Worm (Caenorhabditis elegans) whole organism, L4 larva: Measurements from ENCODE around the gene acs-20.

ENCODE experiments used
- F10B5.3 ChIP-seq: sonication (generic microtip); optimal IDR thresholded peaks from 2 replicates; lab custom pipeline; 2016; ENCODE audit warnings: mild to moderate bottlenecking, missing genetic modification characterization, missing compliant biosample characterization
- F44E2.7 ChIP-seq: fragments of 200-800 bp; sonication (Bioruptor generic); IDR thresholded peaks from 2 replicates; pipeline ENCODE4 v2.1.2; 2022; ENCODE audit warnings: missing genetic modification characterization, missing compliant biosample characterization
- ZK546.5 ChIP-seq, 2 experiments: sonication (generic microtip); optimal IDR thresholded peaks; 2 replicates each; lab custom pipeline; 2017; ENCODE audit warnings: missing biosample characterization in 2 of 2, missing genetic modification characterization in 2 of 2
- aha-1 ChIP-seq: fragments of 150-350 bp; peaks from one replicate; lab custom pipeline; 2014; ENCODE audit warnings: missing biosample characterization, missing genetic modification characterization
- ceh-20 ChIP-seq: fragments of 200-800 bp; sonication (Bioruptor generic); IDR thresholded peaks from 2 replicates; pipeline ENCODE4 v1.3.6; 2022; ENCODE audit warnings: missing genetic modification reagents, missing genetic modification characterization, missing compliant biosample characterization
- cey-2 ChIP-seq: sonication (generic microtip); optimal IDR thresholded peaks from 3 replicates; lab custom pipeline; 2017; ENCODE audit warnings: missing genetic modification characterization, mild to moderate bottlenecking, missing compliant biosample characterization, antibody characterized with exemption, borderline replicate concordance; ENCODE audit not compliant: insufficient read depth
- dmd-6 ChIP-seq: fragments of 200-800 bp; sonication (Bioruptor generic); IDR thresholded peaks from 2 replicates; pipeline ENCODE4 v1.3.6; 2022; ENCODE audit warnings: missing genetic modification reagents, missing genetic modification characterization, missing compliant biosample characterization
- dmd-8 ChIP-seq: fragments of 200-800 bp; sonication (Bioruptor generic); IDR thresholded peaks from 2 replicates; pipeline ENCODE4 v1.3.6; 2022; ENCODE audit warnings: missing genetic modification characterization, missing compliant biosample characterization
- dve-1 ChIP-seq: sonication (generic microtip); optimal IDR thresholded peaks from 2 replicates; lab custom pipeline; 2017; ENCODE audit warnings: antibody characterized with exemption, mild to moderate bottlenecking, missing genetic modification characterization, missing compliant biosample characterization; ENCODE audit not compliant: insufficient read depth
- fkh-10 ChIP-seq: fragments of 150-350 bp; optimal IDR thresholded peaks from 2 replicates; lab custom pipeline; 2014; ENCODE audit warnings: missing biosample characterization, missing genetic modification reagents, missing genetic modification characterization
- lin-15B ChIP-seq: fragments of 150-350 bp; sonication (generic microtip); optimal IDR thresholded peaks from 3 replicates; lab custom pipeline; 2014; ENCODE audit warnings: missing biosample characterization, missing genetic modification characterization
- lsy-2 ChIP-seq, 2 experiments: fragments of 150-350 bp in 1 of 2; sonication (generic microtip) in 1 of 2; optimal IDR thresholded peaks; 2 replicates each; lab custom pipeline; 2014 to 2017; ENCODE audit warnings: missing biosample characterization in 2 of 2, missing genetic modification characterization in 2 of 2
- madf-5 ChIP-seq, 2 experiments: fragments of 200-800 bp; sonication (Bioruptor generic); IDR thresholded peaks; 2 replicates each; pipeline ENCODE4 v1.3.6; 2022; ENCODE audit warnings: missing compliant biosample characterization in 2 of 2, missing genetic modification characterization in 2 of 2
- mdl-1 ChIP-seq, 2 experiments: fragments of 150-350 bp in 1 of 2; sonication (generic microtip) in 1 of 2; optimal IDR thresholded peaks; 2 replicates each; lab custom pipeline; 2014 to 2017; ENCODE audit warnings: missing biosample characterization in 2 of 2, missing genetic modification characterization in 2 of 2
- mep-1 ChIP-seq: fragments of 150-350 bp; sonication (generic microtip); optimal IDR thresholded peaks from 3 replicates; lab custom pipeline; 2014; ENCODE audit warnings: missing biosample characterization, missing genetic modification characterization
- mxl-3 ChIP-seq: fragments of 200-800 bp; sonication (Bioruptor generic); optimal IDR thresholded peaks from 2 replicates; lab custom pipeline; 2018; ENCODE audit warnings: mild to moderate bottlenecking, missing genetic modification characterization, missing compliant biosample characterization
- nhr-11 ChIP-seq: fragments of 150-350 bp; optimal IDR thresholded peaks from 2 replicates; lab custom pipeline; 2014; ENCODE audit warnings: missing biosample characterization, missing genetic modification characterization
- nhr-111 ChIP-seq: fragments of 200-800 bp; sonication (Bioruptor generic); optimal IDR thresholded peaks from 2 replicates; lab custom pipeline; 2018; ENCODE audit warnings: mild to moderate bottlenecking, missing genetic modification characterization, missing compliant biosample characterization
- nhr-41 ChIP-seq: fragments of 200-800 bp; sonication (Bioruptor generic); IDR thresholded peaks from 2 replicates; pipeline ENCODE4 v1.3.6; 2022; ENCODE audit warnings: missing genetic modification reagents, missing genetic modification characterization, missing compliant biosample characterization
- nhr-48 ChIP-seq: sonication (generic microtip); optimal IDR thresholded peaks from 2 replicates; lab custom pipeline; 2016; ENCODE audit warnings: mild to moderate bottlenecking, missing genetic modification characterization, missing compliant biosample characterization
- nhr-76 ChIP-seq: fragments of 150-350 bp; optimal IDR thresholded peaks from 2 replicates; lab custom pipeline; 2014; ENCODE audit warnings: missing biosample characterization, missing genetic modification characterization
- pha-4 ChIP-seq, 2 experiments: fragments of 150-350 bp in 1 of 2; fragments of 200-800 bp in 1 of 2; sonication (Bioruptor generic) in 1 of 2; IDR thresholded peaks in 1 of 2; optimal IDR thresholded peaks in 1 of 2; 2 replicates each; pipeline versions ENCODE4 v1.3.6 to Lab custom; 2014 to 2022; ENCODE audit warnings: missing genetic modification characterization in 2 of 2, missing genetic modification reagents in 2 of 2, missing biosample characterization in 1 of 2, missing compliant biosample characterization in 1 of 2
- set-16 ChIP-seq: fragments of 200-800 bp; sonication (Bioruptor generic); IDR thresholded peaks from 2 replicates; pipeline ENCODE4 v1.3.6; 2022; ENCODE audit warnings: missing genetic modification reagents, missing genetic modification characterization, missing compliant biosample characterization
- snpc-4 ChIP-seq: fragments of 150-350 bp; optimal IDR thresholded peaks from 2 replicates; lab custom pipeline; 2014; ENCODE audit warnings: missing biosample characterization, missing genetic modification characterization
- unc-130 ChIP-seq: sonication (generic microtip); optimal IDR thresholded peaks from 2 replicates; lab custom pipeline; 2016; ENCODE audit warnings: missing genetic modification reagents, missing genetic modification characterization, missing compliant biosample characterization
- unc-62 ChIP-seq, 3 experiments: fragments of 150-350 bp in 1 of 3; sonication (generic microtip); optimal IDR thresholded peaks in 2 of 3; peaks in 1 of 3; 1 replicate in 1 of 3; 2 replicates in 2 of 3; lab custom pipeline; 2014 to 2017; ENCODE audit warnings: missing biosample characterization in 3 of 3, missing genetic modification characterization in 3 of 3, missing genetic modification reagents in 3 of 3, missing genotype in 1 of 3
- zip-2 ChIP-seq: fragments of 150-350 bp; optimal IDR thresholded peaks from 2 replicates; lab custom pipeline; 2014; ENCODE audit warnings: missing biosample characterization, missing genetic modification characterization

Gene acs-20

ce11 chrIV:12361392-12362092, 37.0 kb downstream of the acs-20 start, which contains the start of the genes ccr-4 and ZC518.8 (continued):
- no peak for TF ChIP-seq nhr-11 (tag; lab: Kevin White, UChicago)
- peak; percentile 91 for TF ChIP-seq aha-1 (tag; lab: Kevin White, UChicago)
- TF ChIP-seq ZK546.5 (tag; optimal IDR thresholded peaks at IDR 0.05; lab: Kevin White, UChicago): peak in 1 of 2 experiments; percentile 65
- peak; percentile 47 for TF ChIP-seq mxl-3
- TF ChIP-seq lin-15B (tag; lab: Kevin White, UChicago): no peak

ce11 chrIV:12360742-12361195, 37.7 kb downstream of the acs-20 start, which contains the start of gene sec-24.2:
Gene sec-24.2, minus strand, starts transcription at chrIV:12360792.
- TF ChIP-seq mep-1 (tag; lab: Kevin White, UChicago) (no peak), unc-130 (GFP tag; lab: Kevin White, UChicago) (peak; percentile 1)

- TF ChIP-seq set-16 (GFP tag; lab: Robert Waterston, UW) (peak; percentile 71), madf-5 (GFP tag; IDR thresholded peaks at IDR 0.05; lab: Robert Waterston, UW) (0 out of 4 replicates have a peak, but pooled peaks of 1 of the 2 experiments have one; percentile 3), dmd-8 (no peak)
Measured at ce11 chrIV:12359979-12360378, 38.5 kb downstream of the acs-20 start.

ce11 chrIV:12350235-12350634, 48.3 kb downstream of the acs-20 start:
- no peak for TF ChIP-seq F44E2.7 (GFP tag; lab: Robert Waterston, UW)
- no peak for TF ChIP-seq zip-2 (tag; lab: Kevin White, UChicago)
- no peak for TF ChIP-seq mdl-1 (tag; optimal IDR thresholded peaks at IDR 0.05; lab: Kevin White, UChicago)
- peak; percentile 62 for TF ChIP-seq fkh-10
- peak in 1 of 2 experiments; percentile 56 for TF ChIP-seq unc-62 (GFP tag; optimal IDR thresholded peaks at IDR 0.05 in 1 of 2; lab: Kevin White, UChicago)
- TF ChIP-seq unc-62 (tag; optimal IDR thresholded peaks at IDR 0.05; lab: Kevin White, UChicago): no peak
- no peak for TF ChIP-seq lsy-2 (tag; optimal IDR thresholded peaks at IDR 0.05; lab: Kevin White, UChicago)
- TF ChIP-seq nhr-111 (GFP tag; lab: Kevin White, UChicago): no peak

- TF ChIP-seq cey-2 (tag; lab: Kevin White, UChicago) (no peak), lsy-2 (tag; optimal IDR thresholded peaks at IDR 0.05; lab: Kevin White, UChicago) (no peak), snpc-4 (tag; lab: Kevin White, UChicago) (no peak), aha-1 (tag; lab: Kevin White, UChicago) (no peak), dve-1 (tag; lab: Kevin White, UChicago) (no peak), pha-4 (GFP tag; IDR thresholded peaks at IDR 0.05; lab: Robert Waterston, UW) (no peak), pha-4 (tag; optimal IDR thresholded peaks at IDR 0.05; lab: Kevin White, UChicago) (no peak), zip-2 (tag; lab: Kevin White, UChicago) (no peak), dmd-6 (no peak), dmd-8 (no peak), nhr-48 (tag; lab: Kevin White, UChicago) (no peak), nhr-76 (tag; lab: Kevin White, UChicago) (no peak), nhr-11 (tag; lab: Kevin White, UChicago) (no peak), ceh-20 (GFP tag; lab: Robert Waterston, UW) (no peak), nhr-41 (GFP tag; lab: Robert Waterston, UW) (no peak), F10B5.3 (tag; lab: Kevin White, UChicago) (no peak)
Measured at ce11 chrIV:12349639-12350038, 48.9 kb downstream of the acs-20 start, which contains the start of gene best-22. Gene best-22, plus strand, starts transcription at chrIV:12349939.
